Fruit fly (Drosophila melanogaster) whole organism, embryonic: Measurements from ENCODE around the gene Upf2.
A peak's percentile ranks its signal among the peaks of the same experiment; 100 is the strongest.

Experiments
- Asciz ChIP-seq: fragments of 200-800 bp; sonication (Bioruptor generic); optimal IDR thresholded peaks from 2 replicates; lab custom pipeline; 2017; ENCODE audit warnings: missing biosample characterization, mild to moderate bottlenecking, missing genetic modification characterization, missing genetic modification reagents
- Awh ChIP-seq: fragments of 200-800 bp; sonication (Bioruptor generic); IDR thresholded peaks from 2 replicates; pipeline ENCODE4, ENCODE4 v1.3.6; 2022; ENCODE audit warnings: missing biosample characterization, missing genetic modification characterization
- Blimp-1 ChIP-seq: fragments of 200-800 bp; sonication (Bioruptor generic); optimal IDR thresholded peaks from 3 replicates; lab custom pipeline; 2018; ENCODE audit warnings: missing biosample characterization, missing genetic modification characterization, mild to moderate bottlenecking, moderate library complexity, missing genetic modification reagents
- CG10462 ChIP-seq: fragments of 200-800 bp; sonication (Bioruptor generic); optimal IDR thresholded peaks from 2 replicates; lab custom pipeline; 2016; ENCODE audit warnings: missing biosample characterization, missing genetic modification characterization
- CG10543 ChIP-seq: fragments of 200-800 bp; sonication (Bioruptor generic); optimal IDR thresholded peaks from 3 replicates; lab custom pipeline; 2017; ENCODE audit warnings: missing biosample characterization, mild to moderate bottlenecking, missing genetic modification characterization, moderate library complexity
- CG11695 ChIP-seq: fragments of 200-800 bp; sonication (Bioruptor generic); IDR thresholded peaks from 3 replicates; pipeline ENCODE4 v1.3.6; 2022; ENCODE audit warnings: missing biosample characterization, missing genetic modification characterization
- CG12155 ChIP-seq: fragments of 200-800 bp; sonication (Bioruptor generic); optimal IDR thresholded peaks from 3 replicates; lab custom pipeline; 2016; ENCODE audit warnings: missing biosample characterization, missing genetic modification characterization
- CG1529 ChIP-seq: fragments of 200-800 bp; sonication (Bioruptor generic); optimal IDR thresholded peaks from 3 replicates; lab custom pipeline; 2018; ENCODE audit warnings: missing biosample characterization, missing genetic modification characterization
- CG15479 ChIP-seq: fragments of 200-800 bp; sonication (Bioruptor generic); optimal IDR thresholded peaks from 3 replicates; lab custom pipeline; 2019; ENCODE audit warnings: missing biosample characterization, mild to moderate bottlenecking, missing genetic modification characterization, moderate library complexity
- CG16779 ChIP-seq: fragments of 200-800 bp; sonication (Bioruptor generic); IDR thresholded peaks from 2 replicates; pipeline ENCODE4 v1.3.6; 2022; ENCODE audit warnings: missing biosample characterization, missing genetic modification characterization
- CG17361 ChIP-seq: fragments of 200-800 bp; sonication (Bioruptor generic); IDR thresholded peaks from 3 replicates; pipeline ENCODE4 v1.3.6; 2022; ENCODE audit warnings: missing biosample characterization, missing genetic modification characterization
- CG18262 ChIP-seq: fragments of 200-800 bp; optimal IDR thresholded peaks from 3 replicates; lab custom pipeline; 2019; ENCODE audit warnings: missing biosample characterization, mild to moderate bottlenecking, missing genetic modification characterization, moderate library complexity
- CG2889 ChIP-seq: fragments of 200-800 bp; sonication (Bioruptor generic); IDR thresholded peaks from 3 replicates; pipeline ENCODE4 v1.3.6; 2022; ENCODE audit warnings: missing biosample characterization, missing genetic modification characterization
- CG30403 ChIP-seq: fragments of 200-800 bp; sonication (Bioruptor generic); optimal IDR thresholded peaks from 3 replicates; lab custom pipeline; 2016; ENCODE audit warnings: missing biosample characterization, missing genetic modification characterization
- CG32767 ChIP-seq: fragments of 200-800 bp; sonication (Bioruptor generic); IDR thresholded peaks from 2 replicates; pipeline ENCODE4 v1.3.6; 2022; ENCODE audit warnings: missing biosample characterization, missing genetic modification characterization
- CG3726 ChIP-seq: fragments of 200-800 bp; sonication (Bioruptor generic); IDR thresholded peaks from 3 replicates; pipeline ENCODE4, ENCODE4 v1.3.6; 2022; ENCODE audit warnings: missing biosample characterization, missing genetic modification characterization
- CG4854 ChIP-seq: fragments of 200-800 bp; sonication (Bioruptor generic); optimal IDR thresholded peaks from 2 replicates; lab custom pipeline; 2016; ENCODE audit warnings: missing biosample characterization, missing genetic modification characterization, inconsistent platforms
- CG6683 ChIP-seq: fragments of 200-800 bp; sonication (Bioruptor generic); optimal IDR thresholded peaks from 2 replicates; lab custom pipeline; 2017; ENCODE audit warnings: missing biosample characterization, mild to moderate bottlenecking, missing genetic modification characterization, missing genetic modification reagents
- CG6854 ChIP-seq: fragments of 200-800 bp; sonication (Bioruptor generic); optimal IDR thresholded peaks from 3 replicates; lab custom pipeline; 2017; ENCODE audit warnings: missing biosample characterization, mild to moderate bottlenecking, missing genetic modification characterization
- CG7271 ChIP-seq: fragments of 200-800 bp; sonication (Bioruptor generic); optimal IDR thresholded peaks from 2 replicates; lab custom pipeline; 2018; ENCODE audit warnings: missing biosample characterization, mild to moderate bottlenecking, missing genetic modification characterization, moderate library complexity
- CG8359 ChIP-seq: fragments of 200-800 bp; sonication (Bioruptor generic); optimal IDR thresholded peaks from 2 replicates; lab custom pipeline; 2017; ENCODE audit warnings: missing biosample characterization, mild to moderate bottlenecking, missing genetic modification characterization, borderline replicate concordance
- CG9727 ChIP-seq: fragments of 200-800 bp; sonication (Bioruptor generic); optimal IDR thresholded peaks from 3 replicates; lab custom pipeline; 2017; ENCODE audit warnings: missing biosample characterization, mild to moderate bottlenecking, missing genetic modification characterization
- CkIIα-i1 ChIP-seq: fragments of 200-800 bp; sonication (Bioruptor generic); IDR thresholded peaks from 2 replicates; pipeline ENCODE4 v1.3.6; 2022; ENCODE audit warnings: missing biosample characterization, missing genetic modification characterization
- D ChIP-seq, 2 experiments: fragments of 200-800 bp in 1 of 2; fragments of >200 bp in 1 of 2; sonication (Bioruptor generic) in 1 of 2; optimal IDR thresholded peaks; 2 replicates in 1 of 2; 3 replicates in 1 of 2; lab custom pipeline; 2017; ENCODE audit warnings: mild to moderate bottlenecking in 1 of 2, missing biosample characterization in 1 of 2, missing genetic modification characterization in 1 of 2, missing genetic modification reagents in 1 of 2
- Dfd ChIP-seq, 2 experiments: fragments of >200 bp; optimal IDR thresholded peaks; 2 replicates each; lab custom pipeline; 2017; ENCODE audit warnings: missing biosample characterization in 2 of 2, missing genetic modification characterization in 2 of 2
- HHEX ChIP-seq: fragments of 200-800 bp; sonication (Bioruptor generic); optimal IDR thresholded peaks from 3 replicates; lab custom pipeline; 2017; ENCODE audit warnings: missing biosample characterization, mild to moderate bottlenecking, missing genetic modification characterization, missing genetic modification reagents
- HLH3B ChIP-seq: fragments of 200-800 bp; sonication (Bioruptor generic); IDR thresholded peaks from 2 replicates; pipeline ENCODE4 v1.3.6; 2022; ENCODE audit warnings: missing biosample characterization, missing genetic modification characterization
- HLH4C ChIP-seq: fragments of 200-800 bp; sonication (Bioruptor generic); IDR thresholded peaks from 3 replicates; pipeline ENCODE4 v1.3.6; 2022; ENCODE audit warnings: missing biosample characterization, missing genetic modification characterization; ENCODE audit not compliant: partially characterized antibody
- Jarid2 ChIP-seq: fragments of 200-800 bp; sonication (Bioruptor generic); optimal IDR thresholded peaks from 3 replicates; lab custom pipeline; 2017; ENCODE audit warnings: mild to moderate bottlenecking, missing biosample characterization, missing genetic modification reagents, missing genetic modification characterization
- Lpt ChIP-seq: fragments of >200 bp; optimal IDR thresholded peaks from 2 replicates; lab custom pipeline; 2018; ENCODE audit warnings: missing biosample characterization, missing genetic modification characterization
- MESR4 ChIP-seq: fragments of 200-800 bp; sonication (Bioruptor generic); optimal IDR thresholded peaks from 2 replicates; lab custom pipeline; 2018; ENCODE audit warnings: missing biosample characterization, mild to moderate bottlenecking, missing genetic modification characterization, moderate library complexity
- Max ChIP-seq: fragments of 200-800 bp; sonication (Bioruptor generic); optimal IDR thresholded peaks from 2 replicates; lab custom pipeline; 2016; ENCODE audit warnings: missing biosample characterization, mild to moderate bottlenecking, missing genetic modification characterization
- amos ChIP-seq: fragments of 200-800 bp; sonication (Bioruptor generic); IDR thresholded peaks from 2 replicates; pipeline ENCODE4 v1.3.6; 2022; ENCODE audit warnings: missing biosample characterization, missing genetic modification characterization; ENCODE audit not compliant: partially characterized antibody
- chinmo ChIP-seq: fragments of 200-800 bp; sonication (Bioruptor generic); IDR thresholded peaks from 4 replicates; pipeline ENCODE4 v1.3.6; 2022; ENCODE audit warnings: missing biosample characterization, missing genetic modification characterization; ENCODE audit not compliant: partially characterized antibody
- dmrt11E ChIP-seq: fragments of 200-800 bp; sonication (Bioruptor generic); optimal IDR thresholded peaks from 3 replicates; lab custom pipeline; 2018; ENCODE audit warnings: missing biosample characterization, mild to moderate bottlenecking, missing genetic modification characterization, moderate library complexity
- en ChIP-seq: fragments of 200-800 bp; sonication (Bioruptor generic); optimal IDR thresholded peaks from 2 replicates; lab custom pipeline; 2016; ENCODE audit warnings: missing biosample characterization, missing genetic modification characterization
- fd64A ChIP-seq: fragments of 200-800 bp; sonication (Bioruptor generic); optimal IDR thresholded peaks from 3 replicates; lab custom pipeline; 2018; ENCODE audit warnings: missing biosample characterization, mild to moderate bottlenecking, missing genetic modification characterization
- gcm2 ChIP-seq: fragments of 200-800 bp; sonication (Bioruptor generic); optimal IDR thresholded peaks from 2 replicates; lab custom pipeline; 2016; ENCODE audit warnings: missing biosample characterization, missing genetic modification characterization
- gem ChIP-seq: fragments of 200-800 bp; sonication (Bioruptor generic); optimal IDR thresholded peaks from 2 replicates; lab custom pipeline; 2019; ENCODE audit warnings: missing biosample characterization, mild to moderate bottlenecking, missing genetic modification characterization, moderate library complexity
- ham ChIP-seq: fragments of 200-800 bp; sonication (Bioruptor generic); IDR thresholded peaks from 2 replicates; pipeline ENCODE4 v1.3.6; 2022; ENCODE audit warnings: missing biosample characterization, missing genetic modification characterization
- lola ChIP-seq, 3 experiments: fragments of >200 bp in 2 of 3; fragments of 200-800 bp in 1 of 3; sonication (Bioruptor generic) in 1 of 3; optimal IDR thresholded peaks; 2 replicates each; lab custom pipeline; 2017 to 2019; ENCODE audit warnings: missing biosample characterization in 3 of 3, missing genetic modification characterization in 3 of 3, mild to moderate bottlenecking in 1 of 3, moderate library complexity in 1 of 3
- nerfin-1 ChIP-seq: fragments of 200-800 bp; sonication (Bioruptor generic); optimal IDR thresholded peaks from 3 replicates; lab custom pipeline; 2019; ENCODE audit warnings: missing biosample characterization, mild to moderate bottlenecking, missing genetic modification characterization, moderate library complexity
- nerfin-2 ChIP-seq: fragments of 200-800 bp; sonication (Bioruptor generic); IDR thresholded peaks from 2 replicates; pipeline ENCODE4 v1.3.6; 2022; ENCODE audit warnings: missing biosample characterization, missing genetic modification characterization; ENCODE audit not compliant: partially characterized antibody
- phol ChIP-seq: fragments of 200-800 bp; sonication (Bioruptor generic); optimal IDR thresholded peaks from 3 replicates; lab custom pipeline; 2018; ENCODE audit warnings: missing biosample characterization, mild to moderate bottlenecking, missing genetic modification characterization, moderate library complexity
- row ChIP-seq: fragments of 200-800 bp; sonication (Bioruptor generic); IDR thresholded peaks from 3 replicates; pipeline ENCODE4 v1.3.6; 2022; ENCODE audit warnings: missing biosample characterization, missing genetic modification characterization
- sqz ChIP-seq: fragments of 200-800 bp; sonication (Bioruptor generic); optimal IDR thresholded peaks from 3 replicates; lab custom pipeline; 2018; ENCODE audit warnings: missing biosample characterization, mild to moderate bottlenecking, missing genetic modification characterization
- sr ChIP-seq: fragments of 200-800 bp; sonication (Bioruptor generic); IDR thresholded peaks from 3 replicates; pipeline ENCODE4 v1.3.6; 2022; ENCODE audit warnings: missing biosample characterization, missing genetic modification characterization
- ssp ChIP-seq: fragments of 200-800 bp; sonication (Bioruptor generic); IDR thresholded peaks from 2 replicates; pipeline ENCODE4 v1.3.6; 2022; ENCODE audit warnings: missing biosample characterization, missing genetic modification characterization
- unc-4 ChIP-seq: fragments of 200-800 bp; sonication (Bioruptor generic); IDR thresholded peaks from 2 replicates; pipeline ENCODE4 v1.3.6; 2022; ENCODE audit warnings: missing biosample characterization, missing genetic modification characterization; ENCODE audit not compliant: partially characterized antibody

Upf2 gene

DNA sequence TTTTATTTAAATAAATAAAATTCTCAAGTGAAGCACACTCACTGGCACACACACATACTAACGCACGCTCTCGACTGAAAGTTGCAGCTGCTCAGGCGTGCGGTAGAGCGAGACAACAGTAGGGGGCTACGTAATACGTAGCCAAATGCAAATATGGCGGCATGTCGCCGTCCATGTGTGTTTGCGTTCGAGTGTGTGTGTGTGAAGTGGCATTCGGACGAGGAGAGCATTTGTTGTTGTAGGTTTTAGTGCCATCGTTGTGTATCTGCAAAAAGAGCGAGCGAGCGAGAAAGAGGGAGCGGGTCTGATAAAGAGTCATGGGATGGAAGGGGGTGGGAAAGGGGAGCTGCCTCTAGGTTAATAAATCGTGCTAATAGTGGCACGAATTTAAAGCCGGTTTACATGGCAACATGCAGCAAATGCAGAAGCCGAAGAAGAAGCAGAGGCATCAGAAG is 16.8 kb downstream of the Upf2 start (continued):
- TF ChIP-seq ham (GFP tag; lab: Robert Waterston, UW) (no peak), phol (tag; lab: Kevin White, UChicago) (peak; percentile 97), sqz (GFP tag; lab: Kevin White, UChicago) (peak; percentile 47), CG10462 (no peak), Max (GFP tag; lab: Kevin White, UChicago) (peak; percentile 29), Jarid2 (GFP tag; lab: Kevin White, UChicago) (no peak), CG8359 (no peak), en (GFP tag; lab: Kevin White, UChicago) (no peak), Asciz (no peak), CG30403 (GFP tag; lab: Kevin White, UChicago) (no peak), row (peak; percentile 7; the same call in 1 of the 3 replicates), CG12155 (no peak), sr (GFP tag; lab: Robert Waterston, UW) (no peak), Blimp-1 (GFP tag; lab: Kevin White, UChicago) (no peak), CG15479 (GFP tag; lab: Kevin White, UChicago) (peak; percentile 34), HLH3B (GFP tag; lab: Robert Waterston, UW) (no peak), CG3726 (GFP tag; lab: Robert Waterston, UW) (no peak), HLH4C (GFP tag; lab: Robert Waterston, UW) (no peak), CG6854 (GFP tag; lab: Kevin White, UChicago) (no peak), gcm2 (GFP tag; lab: Kevin White, UChicago) (no peak), CG10543 (GFP tag; lab: Kevin White, UChicago) (peak; percentile 67), ssp (GFP tag; lab: Robert Waterston, UW) (no peak), Dfd (GFP tag; optimal IDR thresholded peaks at IDR 0.05; lab: Kevin White, UChicago) (no peak), CG1529 (no peak), CkIIα-i1 (GFP tag; lab: Robert Waterston, UW) (no peak), CG4854 (GFP tag; lab: Kevin White, UChicago) (no peak), CG16779 (GFP tag; lab: Robert Waterston, UW) (no peak), CG7271 (no peak), CG32767 (GFP tag; lab: Robert Waterston, UW) (peak; percentile 64), MESR4 (GFP tag; lab: Kevin White, UChicago) (peak; percentile 21), CG11695 (GFP tag; lab: Robert Waterston, UW) (no peak), fd64A (GFP tag; lab: Kevin White, UChicago) (no peak), CG6683 (peak; percentile 12), Lpt (GFP tag; lab: Kevin White, UChicago) (no peak), amos (GFP tag; lab: Robert Waterston, UW) (no peak)

DNA sequence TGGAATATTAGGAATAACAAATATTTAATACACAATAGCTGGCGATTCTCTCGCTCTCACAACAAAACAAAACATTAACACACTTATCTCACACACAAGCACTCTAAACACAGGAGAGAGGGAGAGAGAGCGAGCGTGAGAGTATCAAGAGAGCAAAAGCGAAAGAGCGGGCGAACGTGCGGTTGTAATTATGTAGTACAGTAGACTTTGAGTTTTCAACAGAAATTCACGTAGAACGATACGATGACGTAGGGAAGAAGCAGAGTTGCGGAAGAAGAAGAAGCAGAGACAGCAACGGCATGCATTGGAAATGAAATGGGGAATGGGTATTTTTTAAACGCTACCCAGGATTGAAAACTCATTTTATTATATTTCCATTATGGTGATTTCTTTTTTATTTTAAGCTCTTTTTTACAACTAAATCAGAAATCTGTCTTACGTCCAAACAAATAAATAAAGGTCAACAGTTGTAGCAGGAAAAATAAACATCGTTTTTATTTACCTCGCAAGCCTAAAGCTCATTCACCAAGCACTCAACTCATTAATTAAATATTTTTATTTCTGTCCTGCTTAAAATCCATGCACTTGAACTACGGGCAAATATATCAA is 17.3 kb downstream of the Upf2 start:
- TF ChIP-seq CG17361 (GFP tag; lab: Robert Waterston, UW): 0 out of 3 replicates have a peak, but pooled peaks have one; percentile 12
- no peak for TF ChIP-seq CG2889
- TF ChIP-seq HHEX (GFP tag; lab: Kevin White, UChicago): peak; percentile 23
- peak; percentile 34 for TF ChIP-seq gem (tag; lab: Kevin White, UChicago)
- TF ChIP-seq chinmo (GFP tag; lab: Robert Waterston, UW): peak; percentile 32; the same call in 2 of the 4 replicates
- TF ChIP-seq lola (GFP tag; optimal IDR thresholded peaks at IDR 0.05; lab: Kevin White, UChicago): peak in 1 of 3 experiments; percentile 13
- no peak for TF ChIP-seq Awh (GFP tag; lab: Robert Waterston, UW)
- TF ChIP-seq D (optimal IDR thresholded peaks at IDR 0.05; lab: Kevin White, UChicago): no peak
- TF ChIP-seq D (GFP tag; optimal IDR thresholded peaks at IDR 0.05; lab: Kevin White, UChicago): peak; percentile 21
- TF ChIP-seq CG18262 (tag; lab: Kevin White, UChicago): peak; percentile 19
- TF ChIP-seq dmrt11E (tag; lab: Kevin White, UChicago): peak; percentile 13
- peak; percentile 19 for TF ChIP-seq CG9727
- TF ChIP-seq nerfin-2 (GFP tag; lab: Robert Waterston, UW): no peak
- TF ChIP-seq unc-4 (GFP tag; lab: Robert Waterston, UW): 0 out of 2 replicates have a peak, but pooled peaks have one; percentile 29
- peak; percentile 68 for TF ChIP-seq nerfin-1 (tag; lab: Kevin White, UChicago)
